Fruit fly (Drosophila melanogaster) whole organism, pupa: ENCODE results near the gene Tpst.

ENCODE experiments used
- CG10348 ChIP-seq: fragments of 200-800 bp; sonication (Bioruptor generic); IDR thresholded peaks from 2 replicates; pipeline ENCODE4 v1.3.6; 2022; ENCODE audit warnings: missing biosample characterization, missing genetic modification characterization
- CG12605 ChIP-seq: fragments of 200-800 bp; sonication (Bioruptor generic); IDR thresholded peaks from 2 replicates; pipeline ENCODE4 v1.3.6; 2022; ENCODE audit warnings: missing biosample characterization, missing genetic modification characterization
- CG13204 ChIP-seq: fragments of 200-800 bp; sonication (Bioruptor generic); optimal IDR thresholded peaks from 2 replicates; lab custom pipeline; 2018; ENCODE audit warnings: missing biosample characterization, mild to moderate bottlenecking, missing genetic modification characterization, moderate library complexity
- CG14655 ChIP-seq: fragments of 200-800 bp; sonication (Bioruptor generic); optimal IDR thresholded peaks from 3 replicates; lab custom pipeline; 2017; ENCODE audit warnings: mild to moderate bottlenecking, missing biosample characterization, missing genetic modification reagents, missing genetic modification characterization
- CG15710 ChIP-seq: fragments of 200-800 bp; sonication (Bioruptor generic); optimal IDR thresholded peaks from 2 replicates; lab custom pipeline; 2018; ENCODE audit warnings: missing biosample characterization, mild to moderate bottlenecking, missing genetic modification characterization, moderate library complexity
- CG17806 ChIP-seq: fragments of 200-800 bp; sonication (Bioruptor generic); optimal IDR thresholded peaks from 2 replicates; lab custom pipeline; 2018; ENCODE audit warnings: missing biosample characterization, mild to moderate bottlenecking, missing genetic modification characterization, moderate library complexity
- CG32121 ChIP-seq: fragments of 200-800 bp; sonication (Bioruptor generic); IDR thresholded peaks from 2 replicates; pipeline ENCODE4 v1.3.6; 2022; ENCODE audit warnings: missing biosample characterization, missing genetic modification characterization
- CG34367 ChIP-seq: fragments of 200-800 bp; sonication (Bioruptor generic); optimal IDR thresholded peaks from 2 replicates; lab custom pipeline; 2018; ENCODE audit warnings: missing biosample characterization, mild to moderate bottlenecking, missing genetic modification characterization
- CG4496 ChIP-seq: fragments of 200-800 bp; sonication (Bioruptor generic); IDR thresholded peaks from 3 replicates; pipeline ENCODE4 v1.3.6; 2022; ENCODE audit warnings: missing biosample characterization, missing genetic modification characterization
- CG8159 ChIP-seq: fragments of 200-800 bp; sonication (Bioruptor generic); optimal IDR thresholded peaks from 3 replicates; lab custom pipeline; 2018; ENCODE audit warnings: missing biosample characterization, mild to moderate bottlenecking, missing genetic modification characterization, moderate library complexity
- CG8301 ChIP-seq: fragments of 200-800 bp; sonication (Bioruptor generic); optimal IDR thresholded peaks from 2 replicates; lab custom pipeline; 2018; ENCODE audit warnings: missing biosample characterization, mild to moderate bottlenecking, missing genetic modification characterization
- CG9948 ChIP-seq: fragments of 200-800 bp; sonication (Bioruptor generic); optimal IDR thresholded peaks from 2 replicates; lab custom pipeline; 2018; ENCODE audit warnings: missing biosample characterization, mild to moderate bottlenecking, missing genetic modification characterization, moderate library complexity
- D1 ChIP-seq: fragments of 200-800 bp; sonication (Bioruptor generic); optimal IDR thresholded peaks from 2 replicates; lab custom pipeline; 2018; ENCODE audit warnings: missing biosample characterization, mild to moderate bottlenecking, missing genetic modification characterization, moderate library complexity
- EcR ChIP-seq: fragments of 200-800 bp; sonication (Bioruptor generic); optimal IDR thresholded peaks from 3 replicates; lab custom pipeline; 2019; ENCODE audit warnings: missing biosample characterization, missing genetic modification characterization, mild to moderate bottlenecking, moderate library complexity, missing genetic modification reagents
- Ets98B ChIP-seq: fragments of 200-800 bp; sonication (Bioruptor generic); IDR thresholded peaks from 2 replicates; pipeline ENCODE4 v1.3.6; 2022; ENCODE audit warnings: missing biosample characterization, missing genetic modification characterization
- Pif1A ChIP-seq: fragments of 200-800 bp; sonication (Bioruptor generic); optimal IDR thresholded peaks from 3 replicates; lab custom pipeline; 2016; ENCODE audit warnings: missing biosample characterization, missing genetic modification characterization
- Pif1B ChIP-seq: fragments of 200-800 bp; sonication (Bioruptor generic); optimal IDR thresholded peaks from 3 replicates; lab custom pipeline; 2016; ENCODE audit warnings: missing biosample characterization, missing genetic modification characterization
- Snoo ChIP-seq: fragments of 200-800 bp; sonication (Bioruptor generic); optimal IDR thresholded peaks from 3 replicates; lab custom pipeline; 2017; ENCODE audit warnings: missing biosample characterization, mild to moderate bottlenecking, missing genetic modification characterization, inconsistent platforms
- fd96Ca ChIP-seq: fragments of 200-800 bp; sonication (Bioruptor generic); IDR thresholded peaks from 3 replicates; pipeline ENCODE4 v1.3.6; 2022; ENCODE audit warnings: missing biosample characterization, missing genetic modification characterization
- gl ChIP-seq: fragments of 200-800 bp; sonication (Bioruptor generic); optimal IDR thresholded peaks from 2 replicates; lab custom pipeline; 2018; ENCODE audit warnings: missing biosample characterization, mild to moderate bottlenecking, missing genetic modification characterization
- rn ChIP-seq: fragments of 200-800 bp; sonication (Bioruptor generic); IDR thresholded peaks from 2 replicates; pipeline ENCODE4 v1.3.6; 2022; ENCODE audit warnings: missing biosample characterization, missing genetic modification characterization

Gene Tpst

DNA sequence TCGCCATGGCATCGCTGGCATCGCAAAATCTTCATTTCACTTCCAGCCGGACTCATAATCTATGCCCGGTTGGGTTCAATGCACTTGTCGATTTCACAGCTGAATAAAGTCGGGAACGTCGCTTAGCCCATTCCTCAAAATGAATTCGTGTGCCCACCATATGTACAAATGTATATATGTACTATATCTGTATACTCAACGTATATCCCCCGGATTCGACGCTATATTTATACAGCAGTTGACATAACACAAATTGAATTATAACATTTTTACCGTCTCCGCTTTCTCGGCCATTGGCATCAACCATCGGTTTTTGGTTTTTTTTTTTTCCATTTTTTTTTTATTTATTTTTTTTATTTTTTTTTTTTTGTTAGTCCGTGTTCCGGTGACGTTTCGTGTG, 6.6 kb downstream of the Tpst start:
- TF ChIP-seq EcR (GFP tag; lab: Kevin White, UChicago) (peak; percentile 25), CG9948 (tag; lab: Kevin White, UChicago) (no peak)

DNA sequence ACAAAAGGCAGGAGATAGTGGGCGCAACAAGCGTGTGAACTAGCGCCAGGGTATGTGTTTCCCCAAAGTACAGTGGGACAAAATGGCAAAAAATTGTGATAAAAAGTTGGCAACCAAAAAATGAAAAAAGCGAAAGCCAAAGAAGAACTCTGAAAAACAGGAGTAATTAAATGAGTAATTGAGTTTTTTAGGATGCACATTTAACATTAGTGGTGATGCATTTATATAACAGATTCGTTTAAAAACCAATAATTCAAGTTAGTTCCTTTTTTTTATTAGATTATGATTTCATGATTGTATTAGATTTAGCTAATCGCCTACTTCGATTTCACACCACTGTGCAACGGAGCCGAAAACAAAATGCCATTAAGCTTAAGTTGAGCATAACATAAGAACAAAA, 8.8 kb downstream of the Tpst start:
- 0 out of 3 replicates have a peak, but pooled peaks have one; percentile 23 for TF ChIP-seq CG4496 (GFP tag; lab: Robert Waterston, UW)
- TF ChIP-seq Ets98B: peak; percentile 14; the same call in 1 of the 2 replicates
- peak; percentile 27 for TF ChIP-seq CG17806 (tag; lab: Kevin White, UChicago)
- TF ChIP-seq Snoo (tag; lab: Kevin White, UChicago): peak; percentile 24
- TF ChIP-seq CG8301 (tag; lab: Kevin White, UChicago): peak; percentile 59
- TF ChIP-seq CG13204 (GFP tag; lab: Kevin White, UChicago): no peak
- TF ChIP-seq CG15710: peak; percentile 5
- TF ChIP-seq CG14655 (GFP tag; lab: Kevin White, UChicago): peak; percentile 73
- TF ChIP-seq Pif1A: peak; percentile 51
- peak; percentile 22; the same call in 1 of the 2 replicates for TF ChIP-seq CG32121 (GFP tag; lab: Robert Waterston, UW)
- peak; percentile 45 for TF ChIP-seq Pif1B (GFP tag; lab: Kevin White, UChicago)
- TF ChIP-seq EcR (GFP tag; lab: Kevin White, UChicago): no peak
- TF ChIP-seq CG8159 (tag; lab: Kevin White, UChicago): peak; percentile 45
- TF ChIP-seq gl (tag; lab: Kevin White, UChicago): no peak
- TF ChIP-seq CG9948 (tag; lab: Kevin White, UChicago): peak; percentile 40
- no peak for TF ChIP-seq rn (GFP tag; lab: Robert Waterston, UW)
- TF ChIP-seq CG34367 (tag; lab: Kevin White, UChicago): no peak

- no peak for TF ChIP-seq fd96Ca (GFP tag; lab: Robert Waterston, UW)
- TF ChIP-seq CG4496 (GFP tag; lab: Robert Waterston, UW): no peak
- TF ChIP-seq CG15710: no peak
- no peak for TF ChIP-seq Ets98B
- no peak for TF ChIP-seq rn (GFP tag; lab: Robert Waterston, UW)
- TF ChIP-seq CG34367 (tag; lab: Kevin White, UChicago): no peak
- no peak for TF ChIP-seq CG32121 (GFP tag; lab: Robert Waterston, UW)
- no peak for TF ChIP-seq EcR (GFP tag; lab: Kevin White, UChicago)
- no peak for TF ChIP-seq Snoo (tag; lab: Kevin White, UChicago)
- no peak for TF ChIP-seq CG12605 (GFP tag; lab: Robert Waterston, UW)
- no peak for TF ChIP-seq Pif1A
- no peak for TF ChIP-seq CG17806 (tag; lab: Kevin White, UChicago)
- TF ChIP-seq CG9948 (tag; lab: Kevin White, UChicago): no peak
- TF ChIP-seq CG8159 (tag; lab: Kevin White, UChicago): no peak
- no peak for TF ChIP-seq Pif1B (GFP tag; lab: Kevin White, UChicago)
Observed at dm6 chrX:13579322-13579721, 15.7 kb downstream of the Tpst start.

DNA sequence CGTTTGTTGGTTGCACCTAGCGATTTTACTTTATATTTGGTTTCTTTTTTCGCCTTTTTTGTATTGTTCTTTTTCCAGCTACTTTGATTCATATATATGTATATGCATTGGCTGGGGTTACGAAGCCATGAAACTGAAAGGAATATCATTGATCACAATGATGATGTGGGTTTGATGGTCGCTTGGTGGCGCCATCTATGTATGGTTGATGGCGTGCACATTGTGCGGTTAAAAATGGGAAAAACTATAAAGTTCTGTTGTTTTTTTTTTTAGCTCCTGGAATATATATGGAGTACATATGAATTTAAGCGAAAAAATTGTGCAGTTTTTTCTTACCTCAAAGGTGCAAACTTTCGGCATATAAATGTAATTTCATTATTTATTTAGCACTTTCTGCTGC, 23.3 kb downstream of the Tpst start:
- TF ChIP-seq D1 (tag; lab: Kevin White, UChicago) (no peak), CG13204 (GFP tag; lab: Kevin White, UChicago) (no peak), CG4496 (GFP tag; lab: Robert Waterston, UW) (no peak), CG12605 (GFP tag; lab: Robert Waterston, UW) (no peak), Snoo (tag; lab: Kevin White, UChicago) (no peak), CG32121 (GFP tag; lab: Robert Waterston, UW) (no peak), Pif1A (no peak), EcR (GFP tag; lab: Kevin White, UChicago) (no peak), Pif1B (GFP tag; lab: Kevin White, UChicago) (no peak), CG34367 (tag; lab: Kevin White, UChicago) (no peak), CG10348 (no peak), CG8159 (tag; lab: Kevin White, UChicago) (no peak), CG17806 (tag; lab: Kevin White, UChicago) (no peak), CG14655 (GFP tag; lab: Kevin White, UChicago) (no peak)

DNA sequence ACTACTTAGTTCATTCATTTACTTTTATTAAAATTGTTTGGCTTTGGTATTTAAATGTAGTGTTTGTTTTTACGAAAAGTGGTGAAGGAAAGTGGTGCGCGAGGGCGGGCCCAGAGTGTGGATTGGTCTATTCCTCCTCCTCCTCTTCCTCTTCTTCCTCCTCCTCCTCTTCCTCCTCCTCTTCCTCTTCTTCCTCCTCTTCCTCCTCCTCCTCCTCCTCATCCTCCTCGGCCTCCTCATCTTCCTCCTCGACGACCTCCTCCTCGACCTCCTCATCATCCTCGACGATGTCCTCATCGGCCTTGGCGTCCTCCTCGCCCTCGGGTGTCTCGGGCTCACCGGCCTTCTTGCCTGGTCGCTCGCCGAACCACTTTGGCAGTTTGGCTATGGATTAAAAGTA, 30.0 kb downstream of the Tpst start:
- TF ChIP-seq CG8159 (tag; lab: Kevin White, UChicago): no peak
- TF ChIP-seq EcR (GFP tag; lab: Kevin White, UChicago): no peak
- no peak for TF ChIP-seq rn (GFP tag; lab: Robert Waterston, UW)
- TF ChIP-seq CG15710: no peak
- TF ChIP-seq CG13204 (GFP tag; lab: Kevin White, UChicago): no peak
- TF ChIP-seq CG14655 (GFP tag; lab: Kevin White, UChicago): no peak
- TF ChIP-seq CG4496 (GFP tag; lab: Robert Waterston, UW): no peak
- TF ChIP-seq CG10348: no peak
- TF ChIP-seq D1 (tag; lab: Kevin White, UChicago): no peak
- TF ChIP-seq Ets98B: no peak
- TF ChIP-seq Pif1A: no peak
- no peak for TF ChIP-seq CG9948 (tag; lab: Kevin White, UChicago)
- no peak for TF ChIP-seq gl (tag; lab: Kevin White, UChicago)

DNA sequence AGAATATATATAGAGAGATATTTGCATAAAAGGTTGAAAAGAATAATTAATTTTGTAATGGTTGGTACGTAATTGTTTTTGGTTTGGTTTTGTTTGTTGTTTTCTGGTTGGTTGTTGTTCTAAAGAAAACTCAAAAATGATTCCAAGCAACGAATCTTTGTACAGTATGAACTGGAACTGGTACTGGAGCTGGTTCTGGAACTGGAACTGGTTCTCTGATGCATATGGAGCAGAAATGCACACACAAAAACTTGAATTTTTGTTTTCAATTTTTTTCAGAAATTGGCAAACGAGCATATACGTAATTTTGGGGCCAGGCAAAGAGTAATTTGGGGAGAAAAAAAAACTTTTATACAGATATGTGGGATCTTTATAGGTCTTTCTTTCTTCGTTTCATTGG, 34.1 kb downstream of the Tpst start:
- TF ChIP-seq Pif1A: no peak
- TF ChIP-seq fd96Ca (GFP tag; lab: Robert Waterston, UW): no peak
- no peak for TF ChIP-seq Snoo (tag; lab: Kevin White, UChicago)
- TF ChIP-seq CG17806 (tag; lab: Kevin White, UChicago): no peak
- no peak for TF ChIP-seq CG13204 (GFP tag; lab: Kevin White, UChicago)
- no peak for TF ChIP-seq Pif1B (GFP tag; lab: Kevin White, UChicago)
- no peak for TF ChIP-seq CG8159 (tag; lab: Kevin White, UChicago)
- no peak for TF ChIP-seq CG9948 (tag; lab: Kevin White, UChicago)
- TF ChIP-seq CG8301 (tag; lab: Kevin White, UChicago): no peak
- TF ChIP-seq gl (tag; lab: Kevin White, UChicago): no peak
